Fruit fly (Drosophila melanogaster) whole organism: Measurements from ENCODE around the gene CG15208.

Source experiments
- CG8478 ChIP-seq: fragments of >200 bp; optimal IDR thresholded peaks from 2 replicates; lab custom pipeline; 2018; ENCODE audit warnings: inconsistent platforms
- psq ChIP-seq: fragments of >200 bp; optimal IDR thresholded peaks from 2 replicates; lab custom pipeline; 2017

DNA sequence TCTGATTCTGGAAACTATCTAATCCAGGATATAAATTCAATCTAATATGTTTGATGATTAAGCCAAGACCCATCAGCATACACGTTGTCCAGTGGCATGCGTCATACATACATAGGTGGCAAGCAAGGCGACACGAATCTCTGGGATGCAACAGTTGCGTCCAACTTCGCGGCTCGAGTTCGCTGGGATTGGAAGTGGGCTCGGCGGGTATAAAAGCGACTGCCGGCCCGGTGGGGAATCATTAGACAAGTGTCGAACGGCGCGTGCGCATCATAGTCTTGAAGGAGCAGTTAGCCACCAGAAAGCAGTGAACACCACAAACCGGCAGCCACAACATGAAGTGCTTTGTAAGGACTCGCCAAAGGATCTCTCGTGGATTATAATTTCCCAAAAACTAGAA, 30.7 kb upstream of the CG15208 start, which contains the start of gene CG2157:
- TF ChIP-seq CG8478 (lab: Kevin White, UChicago) (no peak), psq (lab: Kevin White, UChicago) (no peak)
